ENCODE assay signal across 5 fruit fly cellular contexts in the genomic region with DNA sequence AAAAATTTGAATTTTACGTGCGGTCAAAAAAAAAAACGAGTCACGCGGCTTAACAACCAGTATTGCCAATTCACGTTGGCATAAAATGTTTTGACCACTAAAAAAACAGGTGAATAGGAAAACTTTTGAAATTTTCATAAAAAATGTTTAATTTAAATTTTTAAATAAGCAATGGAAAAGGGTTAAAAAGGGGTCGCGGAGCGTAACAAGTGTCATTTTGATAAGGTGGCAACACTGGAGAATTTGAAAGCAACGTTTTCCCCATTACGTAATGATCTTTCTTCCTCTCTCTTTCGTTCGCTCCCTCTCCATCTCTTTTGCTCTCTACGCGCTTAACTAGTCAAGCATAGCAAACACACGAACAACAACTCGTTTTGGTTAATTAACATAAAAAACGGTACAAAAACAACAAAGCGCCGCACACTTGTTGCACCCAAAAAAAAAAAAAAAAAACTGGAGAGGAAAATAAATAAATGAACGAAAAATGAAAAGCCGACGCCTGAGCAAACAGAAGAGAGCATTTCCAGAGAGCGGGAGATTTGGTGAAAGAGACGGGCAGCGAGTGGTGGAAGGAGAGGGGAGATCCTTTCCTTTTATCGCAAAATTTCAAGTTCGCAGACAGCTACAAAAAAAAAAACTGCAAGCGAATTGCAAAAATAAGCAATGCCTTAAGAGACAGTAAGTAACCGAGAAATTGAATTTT.
TF ChIP-seq lines count a peak whose summit lies in the region.

No protein-coding gene starts in this region.

TF ChIP-seq in whole organism, adult, 20 proteins besides CTCF, POLR2A, EP300 and RAD21 (continued from another document):
- TF ChIP-seq bab1 (GFP tag; optimal IDR thresholded peaks at IDR 0.05; lab: Kevin White, UChicago) (peak; percentile 87), tj (GFP tag; optimal IDR thresholded peaks at IDR 0.05; lab: Kevin White, UChicago) (no peak), pad (GFP tag; optimal IDR thresholded peaks at IDR 0.05; lab: Kevin White, UChicago) (peak; percentile 32), cnc (optimal IDR thresholded peaks at IDR 0.05; lab: Kevin White, UChicago) (no peak)

TF ChIP-seq in whole organism, embryonic, 481 proteins besides CTCF, POLR2A, EP300 and RAD21 (continued from another document and continues in another):
- peak; percentile 61 for TF ChIP-seq CG13775 (GFP tag; optimal IDR thresholded peaks at IDR 0.05; lab: Kevin White, UChicago)
- peak; percentile 47 for TF ChIP-seq HLH54F (GFP tag; optimal IDR thresholded peaks at IDR 0.05; lab: Kevin White, UChicago)
- TF ChIP-seq Dek (tag; optimal IDR thresholded peaks at IDR 0.05; lab: Kevin White, UChicago), result peak; percentile 65
- TF ChIP-seq YL-1 (GFP tag; optimal IDR thresholded peaks at IDR 0.05; lab: Kevin White, UChicago), result peak; percentile 35
- peak; percentile 78 for TF ChIP-seq CG32772 (GFP tag; IDR thresholded peaks at IDR 0.05; lab: Robert Waterston, UW)
- no peak for TF ChIP-seq fd3F (GFP tag; optimal IDR thresholded peaks at IDR 0.05; lab: Kevin White, UChicago)
- TF ChIP-seq btn (GFP tag; optimal IDR thresholded peaks at IDR 0.05; lab: Kevin White, UChicago), result peak; percentile 42
- peak; percentile 67 for TF ChIP-seq sob (GFP tag; IDR thresholded peaks at IDR 0.05; lab: Robert Waterston, UW)
- no peak for TF ChIP-seq nom (GFP tag; optimal IDR thresholded peaks at IDR 0.05; lab: Kevin White, UChicago)
- TF ChIP-seq sd (tag; optimal IDR thresholded peaks at IDR 0.05; lab: Kevin White, UChicago), result peak; percentile 58
- peak; percentile 63 for TF ChIP-seq H2.0 (GFP tag; IDR thresholded peaks at IDR 0.05; lab: Robert Waterston, UW)
- TF ChIP-seq CG2875 (GFP tag; optimal IDR thresholded peaks at IDR 0.05; lab: Kevin White, UChicago), result peak; percentile 81
- no peak for TF ChIP-seq chm (GFP tag; IDR thresholded peaks at IDR 0.05; lab: Robert Waterston, UW)
- no peak for TF ChIP-seq Doc3 (GFP tag; IDR thresholded peaks at IDR 0.05; lab: Robert Waterston, UW; ENCODE audit: partially characterized antibody)
- peak; percentile 44 for TF ChIP-seq CG9817 (tag; optimal IDR thresholded peaks at IDR 0.05; lab: Kevin White, UChicago)
- no peak for TF ChIP-seq HLH4C (GFP tag; IDR thresholded peaks at IDR 0.05; lab: Robert Waterston, UW; ENCODE audit: partially characterized antibody)
- no peak for TF ChIP-seq slou (GFP tag; optimal IDR thresholded peaks at IDR 0.05; lab: Kevin White, UChicago)
- TF ChIP-seq stc (GFP tag; IDR thresholded peaks at IDR 0.05; lab: Robert Waterston, UW), result peak; percentile 86
- TF ChIP-seq abd-A (tag; optimal IDR thresholded peaks at IDR 0.05; lab: Kevin White, UChicago), result peak; percentile 72
- TF ChIP-seq Jarid2 (GFP tag; optimal IDR thresholded peaks at IDR 0.05; lab: Kevin White, UChicago), result peak; percentile 31
- TF ChIP-seq bigmax (GFP tag; optimal IDR thresholded peaks at IDR 0.05; lab: Kevin White, UChicago), result no peak
- TF ChIP-seq CG12391 (tag; optimal IDR thresholded peaks at IDR 0.05; lab: Kevin White, UChicago), result peak; percentile 83
- TF ChIP-seq CG18599 (GFP tag; optimal IDR thresholded peaks at IDR 0.05; lab: Kevin White, UChicago), result peak; percentile 75
- TF ChIP-seq Nf-YB (GFP tag; optimal IDR thresholded peaks at IDR 0.05; lab: Kevin White, UChicago), result peak; percentile 58
- TF ChIP-seq Oli (tag; optimal IDR thresholded peaks at IDR 0.05; lab: Kevin White, UChicago), result peak; percentile 82
- peak; percentile 71 for TF ChIP-seq CG18764 (GFP tag; optimal IDR thresholded peaks at IDR 0.05; lab: Kevin White, UChicago)
- peak; percentile 84 for TF ChIP-seq CG7839 (tag; optimal IDR thresholded peaks at IDR 0.05; lab: Kevin White, UChicago)
- no peak for TF ChIP-seq tup (GFP tag; optimal IDR thresholded peaks at IDR 0.05; lab: Kevin White, UChicago)
- TF ChIP-seq CG16863 (GFP tag; optimal IDR thresholded peaks at IDR 0.05; lab: Kevin White, UChicago), result peak; percentile 31
- peak; percentile 47 for TF ChIP-seq Dad (GFP tag; optimal IDR thresholded peaks at IDR 0.05; lab: Kevin White, UChicago)

TF ChIP-seq in whole organism, prepupa, 60 proteins besides CTCF, POLR2A, EP300 and RAD21 (continued from another document and continues in another):
- TF ChIP-seq spab (GFP tag; optimal IDR thresholded peaks at IDR 0.05; lab: Kevin White, UChicago), result peak; percentile 18
- TF ChIP-seq CG15336 (GFP tag; IDR thresholded peaks at IDR 0.05; lab: Robert Waterston, UW), result peak; percentile 90
- TF ChIP-seq Eip93F (GFP tag; optimal IDR thresholded peaks at IDR 0.05; lab: Kevin White, UChicago), result peak; percentile 61
- TF ChIP-seq dsx (GFP tag; optimal IDR thresholded peaks at IDR 0.05; lab: Kevin White, UChicago; ENCODE audit: poor library complexity, severe bottlenecking), result no peak
- TF ChIP-seq CG3032 (tag; optimal IDR thresholded peaks at IDR 0.05; lab: Kevin White, UChicago), result peak; percentile 34
- peak; percentile 49 for TF ChIP-seq CG11762 (GFP tag; optimal IDR thresholded peaks at IDR 0.05; lab: Kevin White, UChicago; ENCODE audit: insufficient read depth)
- peak; percentile 95 for TF ChIP-seq Eip78C (GFP tag; lab: Kevin White, UChicago)
- TF ChIP-seq Hr4 (GFP tag; optimal IDR thresholded peaks at IDR 0.05; lab: Kevin White, UChicago), result peak; percentile 88
- TF ChIP-seq Hr38 (GFP tag; optimal IDR thresholded peaks at IDR 0.05; lab: Kevin White, UChicago), result no peak
- TF ChIP-seq pdm3 (GFP tag; optimal IDR thresholded peaks at IDR 0.05; lab: Kevin White, UChicago), result peak; percentile 81
- TF ChIP-seq CG6808 (GFP tag; optimal IDR thresholded peaks at IDR 0.05; lab: Kevin White, UChicago), result peak; percentile 37
- TF ChIP-seq svp (GFP tag; lab: Kevin White, UChicago), result peak; percentile 90
- peak; percentile 45 for TF ChIP-seq CG6854 (GFP tag; optimal IDR thresholded peaks at IDR 0.05; lab: Kevin White, UChicago)
- TF ChIP-seq fkh (GFP tag; optimal IDR thresholded peaks at IDR 0.05; lab: Kevin White, UChicago), result peak; percentile 67
- TF ChIP-seq Ets21C (GFP tag; optimal IDR thresholded peaks at IDR 0.05; lab: Kevin White, UChicago), result peak; percentile 66
- peak; percentile 85 for TF ChIP-seq esn (GFP tag; optimal IDR thresholded peaks at IDR 0.05; lab: Kevin White, UChicago)
- TF ChIP-seq topi (GFP tag; optimal IDR thresholded peaks at IDR 0.05; lab: Kevin White, UChicago), result peak; percentile 86
- TF ChIP-seq CG32006 (GFP tag; optimal IDR thresholded peaks at IDR 0.05; lab: Kevin White, UChicago), result peak; percentile 88
- peak; percentile 54 for TF ChIP-seq CG7368 (GFP tag; optimal IDR thresholded peaks at IDR 0.05; lab: Kevin White, UChicago)
- peak; percentile 86 for TF ChIP-seq eg (GFP tag; IDR thresholded peaks at IDR 0.05; lab: Robert Waterston, UW)
- TF ChIP-seq CG6276 (GFP tag; optimal IDR thresholded peaks at IDR 0.05; lab: Kevin White, UChicago), result peak; percentile 91
- peak; percentile 71 for TF ChIP-seq cyc (GFP tag; optimal IDR thresholded peaks at IDR 0.05; lab: Kevin White, UChicago)
- peak; percentile 77 for TF ChIP-seq Sox14 (GFP tag; optimal IDR thresholded peaks at IDR 0.05; lab: Kevin White, UChicago)
- peak; percentile 74 for TF ChIP-seq net (GFP tag; optimal IDR thresholded peaks at IDR 0.05; lab: Kevin White, UChicago)
- TF ChIP-seq CG9139 (GFP tag; optimal IDR thresholded peaks at IDR 0.05; lab: Kevin White, UChicago), result peak; percentile 11
- peak; percentile 58; the same call in 1 of the 2 replicates for TF ChIP-seq CG11294 (GFP tag; IDR thresholded peaks at IDR 0.05; lab: Robert Waterston, UW)
- TF ChIP-seq CG6792 (GFP tag; optimal IDR thresholded peaks at IDR 0.05; lab: Kevin White, UChicago), result peak; percentile 55
- TF ChIP-seq CG8632 (GFP tag; optimal IDR thresholded peaks at IDR 0.05; lab: Kevin White, UChicago), result peak; percentile 68
- TF ChIP-seq CG10669 (GFP tag; optimal IDR thresholded peaks at IDR 0.05; lab: Kevin White, UChicago), result peak; percentile 26
- TF ChIP-seq Hr39 (GFP tag; optimal IDR thresholded peaks at IDR 0.05; lab: Kevin White, UChicago), result peak; percentile 76

TF ChIP-seq in whole organism, pupa, 21 proteins besides CTCF, POLR2A, EP300 and RAD21 (continued from another document):
- TF ChIP-seq CG10348 (GFP tag; IDR thresholded peaks at IDR 0.05; lab: Robert Waterston, UW), result no peak
- TF ChIP-seq CG13204 (GFP tag; optimal IDR thresholded peaks at IDR 0.05; lab: Kevin White, UChicago), result no peak

TF ChIP-seq in whole organism, wandering third instar larva, 38 proteins besides CTCF, POLR2A, EP300 and RAD21 (continued from another document):
- peak; percentile 11 for TF ChIP-seq CG9705 (GFP tag; optimal IDR thresholded peaks at IDR 0.05; lab: Kevin White, UChicago)
- peak; percentile 49 for TF ChIP-seq Jra (GFP tag; optimal IDR thresholded peaks at IDR 0.05; lab: Kevin White, UChicago)
- TF ChIP-seq sage (GFP tag; optimal IDR thresholded peaks at IDR 0.05; lab: Kevin White, UChicago), result peak; percentile 67
- TF ChIP-seq brk (GFP tag; optimal IDR thresholded peaks at IDR 0.05; lab: Kevin White, UChicago), result peak; percentile 44
- no peak for TF ChIP-seq Mio (GFP tag; optimal IDR thresholded peaks at IDR 0.05; lab: Kevin White, UChicago)
- no peak for TF ChIP-seq usp (GFP tag; optimal IDR thresholded peaks at IDR 0.05; lab: Kevin White, UChicago)
- peak; percentile 79 for TF ChIP-seq ey (GFP tag; optimal IDR thresholded peaks at IDR 0.05; lab: Kevin White, UChicago)
- peak; percentile 83 for TF ChIP-seq br (GFP tag; optimal IDR thresholded peaks at IDR 0.05; lab: Kevin White, UChicago)
- peak; percentile 84 for TF ChIP-seq h (GFP tag; optimal IDR thresholded peaks at IDR 0.05; lab: Kevin White, UChicago)
- TF ChIP-seq Dif (GFP tag; optimal IDR thresholded peaks at IDR 0.05; lab: Kevin White, UChicago; ENCODE audit: partially characterized antibody), result peak; percentile 30
- TF ChIP-seq Sp1 (GFP tag; optimal IDR thresholded peaks at IDR 0.05; lab: Kevin White, UChicago), result peak; percentile 74
- peak; percentile 79 for TF ChIP-seq OdsH (GFP tag; optimal IDR thresholded peaks at IDR 0.05; lab: Kevin White, UChicago)
- no peak for TF ChIP-seq dsf (GFP tag; optimal IDR thresholded peaks at IDR 0.05; lab: Kevin White, UChicago; ENCODE audit: borderline replicate concordance)
- peak; percentile 85 for TF ChIP-seq jim (GFP tag; optimal IDR thresholded peaks at IDR 0.05; lab: Kevin White, UChicago)
- peak; percentile 17 to 83 for TF ChIP-seq foxo (GFP tag; optimal IDR thresholded peaks at IDR 0.05; lab: Kevin White, UChicago)
- peak; percentile 51 for TF ChIP-seq Vsx2 (GFP tag; optimal IDR thresholded peaks at IDR 0.05; lab: Kevin White, UChicago; ENCODE audit: partially characterized antibody)
- TF ChIP-seq CrebA (GFP tag; optimal IDR thresholded peaks at IDR 0.05; lab: Kevin White, UChicago; ENCODE audit: borderline replicate concordance), result peak; percentile 31
- no peak for TF ChIP-seq N (GFP tag; optimal IDR thresholded peaks at IDR 0.05; lab: Kevin White, UChicago)
- peak; percentile 72 for TF ChIP-seq Hnf4 (GFP tag; optimal IDR thresholded peaks at IDR 0.05; lab: Kevin White, UChicago)
